Worm (Caenorhabditis elegans): ENCODE results near the gene lin-52.

The lin-52 gene

DNA sequence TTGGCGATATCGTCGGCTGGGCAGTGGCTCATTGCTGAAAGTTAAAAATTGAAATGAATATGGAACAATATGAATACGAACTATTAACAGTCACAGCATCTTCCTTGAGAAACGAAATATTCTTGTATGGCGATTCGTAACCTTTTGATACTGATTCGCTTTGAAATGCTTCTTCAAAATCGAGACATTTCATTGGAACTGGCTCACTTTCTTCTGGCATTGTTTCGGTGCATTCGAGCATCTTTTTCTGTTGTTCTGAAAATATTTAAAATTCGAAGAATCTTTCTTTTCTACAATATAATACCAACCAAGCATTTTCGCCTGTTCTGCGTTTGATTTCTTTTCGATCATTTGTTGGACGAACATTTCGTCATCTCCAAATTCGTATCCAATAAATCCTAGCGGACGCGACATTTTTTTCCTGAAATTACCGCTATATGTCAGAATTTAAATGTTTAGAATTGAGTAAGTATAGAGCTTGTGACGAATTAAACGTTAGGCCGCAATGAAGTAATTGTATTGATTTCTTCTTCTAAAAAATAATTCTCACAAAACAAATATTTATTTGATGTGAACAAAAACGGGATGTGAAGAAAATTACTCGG lies at the start of gene lin-52:
lin-52 (minus strand) TSS at position 421 of the 605 bp plus-strand sequence.
- TF ChIP-seq cog-1 (tag; optimal IDR thresholded peaks at IDR 0.05) (no peak), klf-2 (GFP tag; conservative IDR thresholded peaks at IDR 0.05) (no peak), ztf-29 (GFP tag; IDR thresholded peaks at IDR 0.05) (no peak), ztf-23 (GFP tag; IDR thresholded peaks at IDR 0.05) (no peak), med-1 (GFP tag; optimal IDR thresholded peaks at IDR 0.05; ENCODE audit: insufficient read depth) (no peak), ref-1 (GFP tag; conservative IDR thresholded peaks at IDR 0.05) (no peak), T22C8.4 (GFP tag; IDR thresholded peaks at IDR 0.05) (no peak), tab-1 (GFP tag; IDR thresholded peaks at IDR 0.05) (no peak)

DNA sequence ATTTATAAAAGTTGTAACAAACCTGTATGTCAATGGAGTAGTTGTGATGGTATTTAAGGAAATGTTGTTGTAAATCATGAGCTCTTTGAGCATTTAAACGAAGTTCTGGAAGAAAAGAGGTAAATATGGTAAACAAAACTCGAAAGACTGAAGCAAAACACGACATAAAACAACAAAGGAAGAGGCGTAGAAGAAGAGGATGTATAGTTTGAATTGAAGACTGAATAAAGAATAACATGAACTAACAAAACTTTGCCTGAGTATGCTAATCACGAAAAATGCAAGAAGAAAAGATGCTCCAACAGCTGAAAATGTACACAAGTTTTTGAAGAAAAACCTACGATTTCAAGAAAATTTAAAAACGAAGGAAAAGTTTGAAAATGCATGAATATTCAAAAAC lies 46.5 kb upstream of the lin-52 start, which contains the start of gene ZK757.1:
ZK757.1 (minus strand) TSS at position 101 of the 400 bp plus-strand sequence.
- no peak for TF ChIP-seq flt-1 (GFP tag; IDR thresholded peaks at IDR 0.05)
- no peak for TF ChIP-seq med-1 (GFP tag; optimal IDR thresholded peaks at IDR 0.05; ENCODE audit: insufficient read depth)
- no peak for TF ChIP-seq ref-1 (GFP tag; conservative IDR thresholded peaks at IDR 0.05)
- no peak for TF ChIP-seq klf-2 (GFP tag; conservative IDR thresholded peaks at IDR 0.05)
- TF ChIP-seq ztf-23 (GFP tag; IDR thresholded peaks at IDR 0.05) = no peak
- TF ChIP-seq tab-1 (GFP tag; IDR thresholded peaks at IDR 0.05) = no peak
- TF ChIP-seq cog-1 (tag; optimal IDR thresholded peaks at IDR 0.05) = no peak
- TF ChIP-seq ztf-29 (GFP tag; IDR thresholded peaks at IDR 0.05) = no peak
- no peak for TF ChIP-seq T22C8.4 (GFP tag; IDR thresholded peaks at IDR 0.05)

DNA sequence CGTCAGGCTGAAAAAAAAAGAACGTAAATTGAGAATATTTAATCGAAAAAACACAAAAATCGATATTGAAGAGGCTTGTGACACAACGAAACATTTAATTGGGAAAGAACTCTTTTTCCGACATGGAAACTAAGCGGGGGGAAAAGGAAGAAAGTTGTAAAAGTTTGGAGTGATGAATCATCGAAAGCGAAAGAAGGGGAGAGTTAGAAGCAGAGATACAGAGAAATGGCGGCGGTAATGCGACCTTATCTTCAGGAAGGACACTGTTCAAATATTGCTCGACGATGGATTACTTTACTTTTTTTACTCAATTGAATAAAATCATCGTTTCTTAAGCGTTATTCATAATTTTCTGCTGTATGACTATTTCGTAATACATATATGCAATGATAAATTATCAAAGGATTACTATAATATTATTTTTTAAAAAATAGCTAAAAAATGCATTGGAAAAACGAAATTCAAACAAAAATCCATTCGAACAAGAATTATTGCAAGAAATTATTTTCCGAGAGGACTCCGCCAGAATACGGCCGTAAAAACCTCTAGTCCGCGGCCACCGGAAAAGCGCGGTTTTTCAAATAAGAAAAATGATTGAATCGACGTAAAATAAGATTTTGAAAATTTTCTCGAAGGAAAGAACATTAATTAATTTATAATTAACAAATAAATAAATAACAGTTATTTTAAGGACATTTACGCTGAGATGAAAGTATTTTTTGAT lies 43.4 kb upstream of the lin-52 start, which contains the start of gene dhhc-4:
dhhc-4 (minus strand) TSS at position 13 of the 724 bp plus-strand sequence.
- no peak for TF ChIP-seq tab-1 (GFP tag; IDR thresholded peaks at IDR 0.05)
- TF ChIP-seq ztf-23 (GFP tag; IDR thresholded peaks at IDR 0.05) = peak; percentile 77
- TF ChIP-seq T22C8.4 (GFP tag; IDR thresholded peaks at IDR 0.05) = peak; percentile 34; the same call in 1 of the 2 replicates
- no peak for TF ChIP-seq ztf-29 (GFP tag; IDR thresholded peaks at IDR 0.05)
- peak; percentile 79 for TF ChIP-seq flt-1 (GFP tag; IDR thresholded peaks at IDR 0.05)
- TF ChIP-seq klf-2 (GFP tag; conservative IDR thresholded peaks at IDR 0.05) = 0 out of 2 replicates have a peak, but pooled peaks have one; percentile 40
- TF ChIP-seq med-1 (GFP tag; optimal IDR thresholded peaks at IDR 0.05; ENCODE audit: insufficient read depth) = no peak
- TF ChIP-seq ref-1 (GFP tag; conservative IDR thresholded peaks at IDR 0.05) = no peak
- TF ChIP-seq cog-1 (tag; optimal IDR thresholded peaks at IDR 0.05) = no peak

DNA sequence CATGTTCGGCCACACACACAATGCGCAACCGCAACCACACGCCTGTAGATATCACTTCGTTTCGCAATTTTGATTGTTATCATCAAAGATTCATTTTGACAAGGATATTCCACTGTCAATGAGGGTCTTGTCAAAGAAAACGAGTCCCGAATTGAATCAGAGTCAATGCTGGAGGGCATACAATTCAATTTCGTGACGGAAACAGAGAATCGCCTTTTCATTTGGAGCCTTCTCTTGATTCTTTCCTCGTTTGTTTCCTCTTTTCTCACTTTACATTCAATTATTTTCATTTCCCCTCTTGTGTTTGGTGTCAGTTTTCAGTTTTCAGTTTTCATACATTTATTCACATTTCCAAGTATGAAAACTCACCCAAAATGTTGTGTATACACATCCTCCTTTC lies 42.8 kb upstream of the lin-52 start:
- TF ChIP-seq ztf-29 (GFP tag; IDR thresholded peaks at IDR 0.05) = no peak
- TF ChIP-seq ref-1 (GFP tag; conservative IDR thresholded peaks at IDR 0.05) = no peak
- TF ChIP-seq klf-2 (GFP tag; conservative IDR thresholded peaks at IDR 0.05) = no peak
- TF ChIP-seq med-1 (GFP tag; optimal IDR thresholded peaks at IDR 0.05; ENCODE audit: insufficient read depth) = no peak
- TF ChIP-seq T22C8.4 (GFP tag; IDR thresholded peaks at IDR 0.05) = no peak
- TF ChIP-seq flt-1 (GFP tag; IDR thresholded peaks at IDR 0.05) = no peak
- no peak for TF ChIP-seq tab-1 (GFP tag; IDR thresholded peaks at IDR 0.05)
- no peak for TF ChIP-seq ztf-23 (GFP tag; IDR thresholded peaks at IDR 0.05)
- TF ChIP-seq cog-1 (tag; optimal IDR thresholded peaks at IDR 0.05) = no peak

DNA sequence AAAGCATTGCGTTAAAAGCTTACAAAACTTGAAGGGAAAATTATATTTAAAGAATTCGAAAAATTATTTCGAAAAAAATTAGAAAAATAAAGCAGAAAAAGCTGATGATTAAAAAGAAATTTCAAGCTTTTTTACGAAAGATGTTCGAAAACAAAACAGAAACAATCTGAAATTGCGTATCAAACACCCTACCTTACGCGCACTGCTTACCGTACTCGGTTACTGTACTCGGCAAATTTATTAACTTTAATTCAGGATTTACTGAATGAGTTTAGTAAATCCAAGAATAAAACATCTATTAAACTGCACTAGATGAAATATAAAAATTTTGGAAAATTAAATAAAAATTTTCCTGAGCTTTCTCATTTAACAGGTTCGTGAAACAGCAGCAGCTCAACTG lies 37.9 kb upstream of the lin-52 start:
- TF ChIP-seq T22C8.4 (GFP tag; IDR thresholded peaks at IDR 0.05) (no peak), ztf-29 (GFP tag; IDR thresholded peaks at IDR 0.05) (no peak), tab-1 (GFP tag; IDR thresholded peaks at IDR 0.05) (no peak), cog-1 (tag; optimal IDR thresholded peaks at IDR 0.05) (no peak), flt-1 (GFP tag; IDR thresholded peaks at IDR 0.05) (no peak), med-1 (GFP tag; optimal IDR thresholded peaks at IDR 0.05; ENCODE audit: insufficient read depth) (no peak)

DNA sequence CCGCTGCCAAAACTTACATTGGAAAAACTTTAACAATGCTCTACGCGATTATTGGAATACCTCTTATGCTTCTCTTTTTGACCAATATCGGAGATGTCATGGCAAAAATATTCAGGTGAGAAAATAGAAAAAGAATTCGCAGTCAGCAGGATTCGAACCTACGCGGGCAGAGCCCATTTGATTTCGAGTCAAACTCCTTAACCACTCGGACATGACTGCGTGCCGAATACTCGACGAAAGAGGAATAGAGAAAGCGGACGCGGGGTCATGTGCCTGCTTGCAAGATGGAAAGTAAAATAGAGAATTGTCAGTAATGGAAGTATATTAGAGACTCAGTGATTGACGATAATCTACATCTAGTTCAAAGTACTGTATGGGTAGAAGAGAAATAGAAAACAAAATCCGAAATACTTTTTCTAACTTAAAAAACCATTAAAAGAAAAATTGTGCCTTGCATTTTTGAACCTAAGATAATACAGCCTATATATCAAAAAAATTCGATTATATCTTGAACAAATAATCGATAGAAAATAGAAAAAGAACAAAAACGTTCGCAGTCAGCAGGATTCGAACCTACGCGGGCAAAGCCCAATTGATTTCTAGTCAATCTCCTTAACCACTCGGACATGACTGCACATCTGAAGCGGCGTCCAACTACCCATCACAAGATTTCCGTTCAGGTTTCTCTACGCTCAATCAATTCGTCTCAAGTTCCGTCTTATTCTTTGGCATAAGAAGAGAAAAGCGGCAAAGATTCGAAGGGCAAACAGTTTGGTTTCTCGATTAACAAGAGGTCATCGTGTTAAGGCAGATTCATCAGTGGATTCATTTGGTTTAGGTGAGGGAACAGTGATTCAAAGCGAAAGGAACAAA lies 37.2 kb upstream of the lin-52 start:
- TF ChIP-seq med-1 (GFP tag; optimal IDR thresholded peaks at IDR 0.05; ENCODE audit: insufficient read depth) (peak; percentile 64), ztf-29 (GFP tag; IDR thresholded peaks at IDR 0.05) (peak; percentile 93), T22C8.4 (GFP tag; IDR thresholded peaks at IDR 0.05) (peak; percentile 90), cog-1 (tag; optimal IDR thresholded peaks at IDR 0.05) (peak; percentile 64), tab-1 (GFP tag; IDR thresholded peaks at IDR 0.05) (peak; percentile 96), ztf-23 (GFP tag; IDR thresholded peaks at IDR 0.05) (peak; percentile 94), flt-1 (GFP tag; IDR thresholded peaks at IDR 0.05) (peak; percentile 95), klf-2 (GFP tag; conservative IDR thresholded peaks at IDR 0.05) (peak; percentile 91), ref-1 (GFP tag; conservative IDR thresholded peaks at IDR 0.05) (peak; percentile 88)

DNA sequence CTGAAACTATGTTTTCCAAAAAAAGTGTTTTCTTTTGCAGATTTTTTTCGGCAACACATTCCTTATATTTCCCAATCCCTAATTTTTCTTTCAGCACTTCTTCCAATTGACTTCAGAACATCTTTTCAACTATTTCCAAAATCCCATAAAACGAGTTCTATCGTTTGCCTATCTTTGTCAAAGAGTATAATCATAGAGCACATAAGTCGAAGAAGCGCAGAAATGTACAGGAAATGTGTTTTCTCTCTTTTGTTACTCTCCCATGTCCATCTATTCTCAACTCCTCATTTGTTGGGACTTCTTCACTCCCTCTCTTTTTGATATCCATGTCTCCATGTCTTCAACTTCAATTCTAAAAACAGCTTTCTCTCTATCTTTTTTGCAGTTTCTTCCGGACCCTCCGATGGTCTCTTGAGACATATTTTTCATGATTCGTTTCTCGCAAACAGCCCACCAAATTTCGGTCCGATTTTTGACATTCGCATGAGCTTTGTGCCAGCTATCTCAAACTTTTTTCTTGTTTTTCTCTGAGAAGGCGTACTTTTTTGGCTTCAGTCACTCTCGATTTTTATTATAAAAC lies 35.7 kb upstream of the lin-52 start, which contains the start of gene twk-48:
twk-48 (plus strand) TSS at position 530 of the 580 bp plus-strand sequence.
- no peak for TF ChIP-seq T22C8.4 (GFP tag; IDR thresholded peaks at IDR 0.05)
- no peak for TF ChIP-seq ref-1 (GFP tag; conservative IDR thresholded peaks at IDR 0.05)
- no peak for TF ChIP-seq tab-1 (GFP tag; IDR thresholded peaks at IDR 0.05)
- TF ChIP-seq ztf-23 (GFP tag; IDR thresholded peaks at IDR 0.05) = no peak
- no peak for TF ChIP-seq ztf-29 (GFP tag; IDR thresholded peaks at IDR 0.05)
- no peak for TF ChIP-seq med-1 (GFP tag; optimal IDR thresholded peaks at IDR 0.05; ENCODE audit: insufficient read depth)
- no peak for TF ChIP-seq cog-1 (tag; optimal IDR thresholded peaks at IDR 0.05)
- no peak for TF ChIP-seq flt-1 (GFP tag; IDR thresholded peaks at IDR 0.05)
- no peak for TF ChIP-seq klf-2 (GFP tag; conservative IDR thresholded peaks at IDR 0.05)

DNA sequence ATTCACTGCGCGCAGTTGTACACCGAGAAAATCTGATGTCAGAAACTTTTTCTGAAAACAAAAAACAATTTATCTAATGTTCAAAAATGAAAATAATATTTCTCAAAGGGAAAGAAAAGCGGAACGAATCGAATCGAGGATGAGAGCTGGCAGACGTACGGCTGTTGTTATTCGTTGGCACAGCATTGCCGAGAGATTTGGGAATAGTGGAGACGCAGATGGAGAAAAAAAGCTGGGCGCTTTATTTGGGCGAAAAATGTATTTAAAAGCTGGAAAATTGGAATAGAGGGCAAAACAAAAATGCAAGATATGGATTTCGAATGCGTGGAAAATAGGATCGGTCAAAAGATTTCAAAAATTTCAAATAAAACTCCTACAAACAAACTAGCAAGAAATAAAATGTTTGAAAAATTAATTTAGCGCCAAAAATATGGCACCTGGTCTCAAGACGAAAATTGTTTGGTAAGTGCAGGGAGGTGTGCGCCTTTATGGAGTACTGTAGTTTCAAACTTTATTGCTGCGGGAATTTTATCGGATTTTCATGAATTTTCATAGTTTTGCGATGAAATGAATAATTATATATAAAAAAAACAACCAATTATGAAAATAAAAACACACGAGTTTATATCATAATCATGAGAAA lies 34.7 kb upstream of the lin-52 start, which contains the start of gene gpdh-2:
gpdh-2 (minus strand) TSS at position 51 of the 643 bp plus-strand sequence.
- no peak for TF ChIP-seq ztf-23 (GFP tag; IDR thresholded peaks at IDR 0.05)
- no peak for TF ChIP-seq ztf-29 (GFP tag; IDR thresholded peaks at IDR 0.05)
- TF ChIP-seq klf-2 (GFP tag; conservative IDR thresholded peaks at IDR 0.05) = no peak
- no peak for TF ChIP-seq med-1 (GFP tag; optimal IDR thresholded peaks at IDR 0.05; ENCODE audit: insufficient read depth)
- no peak for TF ChIP-seq ref-1 (GFP tag; conservative IDR thresholded peaks at IDR 0.05)
- no peak for TF ChIP-seq tab-1 (GFP tag; IDR thresholded peaks at IDR 0.05)
- no peak for TF ChIP-seq cog-1 (tag; optimal IDR thresholded peaks at IDR 0.05)
- TF ChIP-seq flt-1 (GFP tag; IDR thresholded peaks at IDR 0.05) = no peak
- no peak for TF ChIP-seq T22C8.4 (GFP tag; IDR thresholded peaks at IDR 0.05)
